Fruit fly (Drosophila melanogaster) whole organism: Measurements from ENCODE around the gene sip3.

ENCODE experiments used
- CG8478 ChIP-seq: fragments of >200 bp; optimal IDR thresholded peaks from 2 replicates; lab custom pipeline; 2018; ENCODE audit warnings: inconsistent platforms
- Dll ChIP-seq: fragments of >200 bp; optimal IDR thresholded peaks from 2 replicates; lab custom pipeline; 2017
- EcR ChIP-seq, 2 experiments: fragments of >200 bp; optimal IDR thresholded peaks; 2 replicates each; lab custom pipeline; 2017; ENCODE audit warnings: missing biosample characterization in 2 of 2, missing genetic modification characterization in 2 of 2, missing genetic modification reagents in 2 of 2
- pan ChIP-seq: fragments of >200 bp; optimal IDR thresholded peaks from 2 replicates; lab custom pipeline; 2017
- psq ChIP-seq: fragments of >200 bp; optimal IDR thresholded peaks from 2 replicates; lab custom pipeline; 2017
- usp ChIP-seq: fragments of >200 bp; optimal IDR thresholded peaks from 2 replicates; lab custom pipeline; 2017; ENCODE audit warnings: missing biosample characterization, missing genetic modification characterization, mixed read lengths

The sip3 gene

DNA sequence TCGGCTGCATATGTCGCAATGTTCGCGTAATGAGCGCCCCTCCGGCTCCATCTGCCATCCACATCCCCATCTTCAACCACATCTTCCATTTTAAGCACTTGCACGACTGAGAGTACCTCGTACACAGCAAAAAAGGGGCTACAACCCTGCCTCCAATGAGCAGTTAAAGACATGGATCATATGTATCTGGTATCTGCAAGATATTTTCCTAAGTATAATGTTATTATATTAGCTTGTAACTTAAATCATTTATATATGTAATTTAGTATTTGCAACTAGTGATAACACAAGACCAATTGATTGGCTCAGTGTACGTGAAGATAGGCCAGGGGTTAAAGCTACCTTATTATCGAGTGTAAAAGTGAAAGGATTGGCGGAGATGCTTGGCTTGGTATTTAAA lies 9.3 kb upstream of the sip3 start:
- TF ChIP-seq usp (no peak), pan (lab: Kevin White, UChicago) (no peak), EcR (GFP tag; optimal IDR thresholded peaks at IDR 0.05; lab: Kevin White, UChicago) (no peak), Dll (lab: Kevin White, UChicago) (no peak), psq (no peak), CG8478 (lab: Kevin White, UChicago) (no peak)

DNA sequence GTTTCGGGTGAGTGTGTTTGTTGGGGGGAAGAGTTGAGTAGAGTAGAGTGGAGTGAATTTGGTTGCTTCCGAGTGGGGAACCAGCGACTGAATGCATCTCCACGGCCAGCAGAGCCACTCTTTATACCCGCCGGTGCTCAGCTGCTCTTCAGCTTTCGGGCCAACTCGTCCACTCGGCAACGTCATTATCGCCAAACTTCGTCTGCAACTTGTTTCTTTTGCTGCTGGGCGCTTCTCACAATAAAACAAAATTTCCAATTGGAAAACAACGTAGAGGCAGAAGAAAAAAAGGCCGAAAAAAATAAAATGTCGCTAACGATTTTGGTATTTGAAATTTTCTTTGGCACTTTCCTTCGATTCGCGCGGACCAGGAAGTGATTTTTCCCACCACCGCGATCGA lies 7.3 kb upstream of the sip3 start, which contains the start of gene CG2150:
TSS of gene CG2150 (minus strand) at position 101 of the 400 bp plus-strand sequence.
- TF ChIP-seq pan (lab: Kevin White, UChicago): no peak
- no peak for TF ChIP-seq psq
- no peak for TF ChIP-seq CG8478 (lab: Kevin White, UChicago)
- TF ChIP-seq EcR (GFP tag; optimal IDR thresholded peaks at IDR 0.05; lab: Kevin White, UChicago): no peak
- TF ChIP-seq usp: no peak
- no peak for TF ChIP-seq Dll (lab: Kevin White, UChicago)

DNA sequence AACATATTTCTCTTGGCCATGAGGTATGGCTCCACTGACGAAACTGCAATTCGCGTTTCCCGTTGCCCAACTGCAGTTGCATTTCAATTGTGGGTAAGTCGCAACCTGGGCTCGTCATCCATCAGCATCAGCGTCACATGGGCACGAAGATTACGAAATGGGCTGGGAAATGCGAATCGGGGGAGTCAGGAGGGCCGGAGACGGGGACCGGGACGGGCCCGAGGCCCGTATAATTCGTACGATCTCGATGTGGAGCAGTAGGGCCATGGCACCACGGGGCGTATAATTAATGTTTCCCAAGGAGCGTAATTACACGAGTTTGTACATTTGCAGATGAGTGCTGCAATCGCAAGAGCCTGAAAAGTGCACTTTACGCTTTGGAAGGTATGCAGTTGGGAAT lies 6.9 kb upstream of the sip3 start:
- TF ChIP-seq psq (no peak), pan (lab: Kevin White, UChicago) (no peak), Dll (lab: Kevin White, UChicago) (no peak), EcR (GFP tag; optimal IDR thresholded peaks at IDR 0.05; lab: Kevin White, UChicago) (no peak), usp (no peak)

DNA sequence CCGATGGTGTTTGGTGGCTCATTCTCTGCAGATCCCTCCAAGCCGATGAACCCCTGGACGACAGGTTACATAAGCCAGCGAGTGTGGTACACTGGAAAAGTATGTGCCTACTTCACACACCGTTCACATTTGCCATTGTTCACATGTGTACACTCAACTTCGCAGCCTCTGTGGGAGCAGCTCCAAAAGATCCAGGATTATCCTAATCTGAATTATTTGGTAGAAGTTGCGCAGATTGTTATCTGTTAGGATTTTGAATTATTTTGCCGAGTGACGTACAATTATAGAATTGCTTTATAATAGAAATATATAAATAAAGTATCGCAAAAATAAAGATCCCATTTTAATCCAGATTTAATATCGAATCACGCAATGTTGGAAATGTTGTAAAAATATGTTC lies 4.5 kb upstream of the sip3 start:
- TF ChIP-seq psq (no peak), EcR (GFP tag; optimal IDR thresholded peaks at IDR 0.05; lab: Kevin White, UChicago) (no peak), CG8478 (lab: Kevin White, UChicago) (no peak), pan (lab: Kevin White, UChicago) (no peak), Dll (lab: Kevin White, UChicago) (no peak), usp (no peak)

DNA sequence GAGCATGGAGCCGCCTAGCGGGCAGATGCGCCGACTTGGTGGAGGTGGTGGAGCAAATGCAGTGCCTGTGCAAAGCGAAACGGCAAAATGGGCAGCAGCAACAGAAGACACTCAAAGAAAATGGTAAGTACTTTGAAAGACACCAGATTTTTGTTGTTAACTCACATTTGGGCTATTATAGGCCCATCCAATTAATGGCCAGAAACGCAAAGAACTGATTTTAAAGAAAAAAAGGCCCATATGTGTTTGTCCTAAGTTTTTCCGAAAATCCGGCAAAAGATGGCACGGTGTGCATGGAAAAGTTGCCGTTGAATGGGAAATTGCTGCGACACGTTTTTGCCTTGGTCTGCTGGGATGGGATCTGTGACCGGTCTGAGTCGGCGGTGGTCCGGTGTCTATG lies 3.8 kb upstream of the sip3 start:
- TF ChIP-seq pan (lab: Kevin White, UChicago) (no peak), Dll (lab: Kevin White, UChicago) (peak; percentile 10)

DNA sequence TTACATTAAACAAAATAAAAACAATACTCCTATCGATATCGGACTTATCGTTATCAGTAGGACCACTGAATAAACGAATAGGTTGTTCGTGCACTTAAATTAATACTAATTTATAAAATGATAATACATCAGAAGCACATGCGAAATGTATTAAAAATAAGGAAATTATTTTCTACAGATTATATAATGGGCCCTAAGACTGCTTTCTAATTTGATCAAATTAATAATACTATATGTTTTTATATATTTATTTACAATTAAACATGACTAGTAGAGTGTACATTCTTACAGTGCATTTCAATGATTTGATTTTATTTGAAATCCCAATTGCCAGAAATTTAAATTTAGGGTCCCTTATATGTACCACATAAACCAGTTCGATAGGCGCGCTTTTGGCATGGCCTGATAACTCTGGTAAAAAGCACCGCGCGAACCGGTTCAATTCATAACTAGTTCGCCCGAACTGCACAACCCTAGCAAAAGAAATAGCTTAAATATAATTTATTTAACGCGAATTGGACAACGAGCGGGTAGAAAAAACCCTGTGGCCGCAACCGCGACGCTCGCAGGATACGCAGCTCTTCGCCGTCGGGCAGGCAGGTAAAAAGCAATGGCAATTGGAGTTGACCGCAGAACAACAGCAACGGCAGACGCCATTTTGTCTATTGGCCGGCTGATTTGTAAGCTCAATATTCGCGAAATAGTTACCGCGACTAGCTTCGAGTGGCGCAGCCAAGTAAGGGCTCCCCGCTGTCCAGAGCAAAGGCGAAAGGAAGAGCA lies 4.8 kb downstream of the sip3 start, which contains the start of the genes CG2126 and faf:
TSS of gene CG2126 (minus strand) at position 70 of the 780 bp plus-strand sequence.
TSS of gene faf (plus strand) at position 438 of the 780 bp plus-strand sequence.
- no peak for TF ChIP-seq usp

DNA sequence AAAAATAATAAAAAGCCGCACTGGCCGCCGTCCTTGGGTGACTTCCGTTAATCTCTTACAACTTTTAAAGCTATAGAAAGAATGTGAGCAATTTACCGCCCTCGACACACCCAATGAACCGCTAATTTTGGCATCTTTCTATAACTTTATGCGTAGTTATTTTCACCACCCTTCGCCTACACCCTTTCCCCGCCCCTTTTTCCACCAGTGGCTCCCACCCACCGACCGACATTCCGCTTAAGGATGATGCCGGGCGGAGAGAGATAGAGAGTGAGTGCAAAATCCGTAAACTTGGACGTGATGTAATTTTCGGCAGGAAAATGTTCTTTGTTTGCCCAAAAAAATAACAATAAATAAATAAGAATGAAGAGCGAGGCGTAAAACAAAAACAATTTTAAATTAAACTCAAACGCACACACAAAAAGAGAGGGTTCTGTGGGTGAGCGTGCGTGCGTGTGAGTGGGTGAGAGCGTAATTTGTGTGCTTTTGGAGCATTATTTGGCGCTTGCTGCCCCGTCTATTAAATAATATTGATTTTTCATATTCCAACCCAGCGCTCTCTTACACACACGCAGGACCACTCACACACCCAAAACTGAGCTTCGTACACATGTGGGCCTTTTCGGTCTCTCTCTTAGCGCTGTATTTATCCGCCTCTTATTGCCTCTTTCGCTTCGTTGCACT lies 5.6 kb downstream of the sip3 start:
- TF ChIP-seq Dll (lab: Kevin White, UChicago) (peak; percentile 77), CG8478 (lab: Kevin White, UChicago) (no peak)

DNA sequence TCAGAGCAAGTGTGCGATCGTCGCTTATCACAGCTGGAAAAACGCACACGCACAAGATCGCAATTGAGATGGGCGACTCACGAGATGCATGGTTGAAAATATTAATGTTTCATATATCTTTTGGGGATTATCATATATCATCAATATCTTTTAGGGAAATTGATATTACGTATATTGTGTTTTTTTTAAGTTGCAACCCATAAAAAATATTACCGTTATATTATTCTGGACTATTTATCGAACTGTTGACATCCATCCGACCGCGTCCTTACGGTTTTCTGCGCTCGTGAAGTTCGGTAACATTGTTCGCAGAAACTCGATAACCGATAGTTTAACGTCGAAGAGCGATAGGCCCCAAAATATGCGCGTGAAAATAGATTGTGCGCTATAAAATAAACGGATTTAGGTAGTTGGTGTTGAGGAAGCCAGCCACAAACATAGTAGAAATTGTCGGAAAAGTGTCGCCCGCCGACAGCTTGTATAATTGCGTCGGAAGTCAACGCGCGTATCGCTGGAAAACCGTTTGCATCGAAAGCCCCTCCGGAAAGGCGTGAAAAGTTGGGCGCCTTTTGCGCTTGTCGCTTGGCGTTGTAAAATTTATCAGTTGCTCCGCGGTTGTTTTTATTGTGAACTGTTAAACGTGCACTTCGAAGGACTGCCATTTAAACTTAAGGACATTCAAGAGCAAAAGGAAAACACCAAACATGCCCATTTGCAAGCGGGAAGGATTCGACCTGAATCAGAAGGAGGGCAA lies 21.8 kb downstream of the sip3 start, which contains the start of the genes Mccc1 and Acf:
TSS of gene Mccc1 (minus strand) at position 244 of the 754 bp plus-strand sequence.
TSS of gene Acf (plus strand) at position 318 of the 754 bp plus-strand sequence.
- TF ChIP-seq CG8478 (lab: Kevin White, UChicago) (no peak), pan (lab: Kevin White, UChicago) (no peak), usp (no peak), psq (no peak), EcR (GFP tag; optimal IDR thresholded peaks at IDR 0.05; lab: Kevin White, UChicago) (no peak), Dll (lab: Kevin White, UChicago) (no peak)

DNA sequence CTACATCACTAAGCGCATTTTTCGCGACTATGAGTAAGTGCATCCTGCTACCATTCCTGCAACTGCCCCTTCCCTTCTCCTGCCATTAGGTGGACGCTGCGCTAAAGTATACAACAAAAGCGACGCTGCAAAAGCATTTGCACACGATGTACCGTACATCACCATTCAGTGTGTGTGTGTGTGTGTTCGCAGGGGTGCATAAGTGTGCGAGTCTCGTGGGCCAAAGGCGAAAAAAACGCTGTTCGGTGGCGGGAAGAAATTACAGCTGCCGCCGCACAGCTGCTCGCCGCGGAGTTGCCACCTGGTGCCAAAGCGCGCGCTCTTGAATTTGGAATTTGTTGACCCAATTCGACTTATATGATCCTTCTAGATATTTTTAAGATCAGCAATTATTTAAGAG lies 22.4 kb downstream of the sip3 start:
- no peak for TF ChIP-seq CG8478 (lab: Kevin White, UChicago)
- TF ChIP-seq Dll (lab: Kevin White, UChicago): no peak

DNA sequence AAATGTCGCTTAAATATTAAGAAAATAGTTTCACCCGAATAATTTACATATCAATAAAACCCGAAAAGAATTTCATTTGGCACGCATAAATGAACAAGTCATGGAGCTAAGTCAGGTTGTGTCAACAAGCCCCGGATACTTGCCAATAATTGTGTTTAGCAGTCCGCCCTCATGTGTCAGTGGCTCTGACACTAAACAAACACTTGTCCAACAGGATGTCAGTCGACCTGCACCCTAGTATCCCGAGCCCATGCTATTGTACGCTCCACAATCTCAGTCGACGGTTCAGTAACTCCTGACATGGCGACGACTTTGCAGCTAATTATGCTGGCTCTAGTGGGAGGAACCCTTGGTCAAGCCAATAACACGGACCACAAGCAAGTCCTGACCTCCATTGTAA lies 28.6 kb downstream of the sip3 start, which contains the start of gene Ir100a:
TSS of gene Ir100a (plus strand) at position 301 of the 400 bp plus-strand sequence.
- TF ChIP-seq psq (no peak), usp (no peak), Dll (lab: Kevin White, UChicago) (no peak), CG8478 (lab: Kevin White, UChicago) (no peak), EcR (GFP tag; optimal IDR thresholded peaks at IDR 0.05; lab: Kevin White, UChicago) (no peak), pan (lab: Kevin White, UChicago) (no peak)

DNA sequence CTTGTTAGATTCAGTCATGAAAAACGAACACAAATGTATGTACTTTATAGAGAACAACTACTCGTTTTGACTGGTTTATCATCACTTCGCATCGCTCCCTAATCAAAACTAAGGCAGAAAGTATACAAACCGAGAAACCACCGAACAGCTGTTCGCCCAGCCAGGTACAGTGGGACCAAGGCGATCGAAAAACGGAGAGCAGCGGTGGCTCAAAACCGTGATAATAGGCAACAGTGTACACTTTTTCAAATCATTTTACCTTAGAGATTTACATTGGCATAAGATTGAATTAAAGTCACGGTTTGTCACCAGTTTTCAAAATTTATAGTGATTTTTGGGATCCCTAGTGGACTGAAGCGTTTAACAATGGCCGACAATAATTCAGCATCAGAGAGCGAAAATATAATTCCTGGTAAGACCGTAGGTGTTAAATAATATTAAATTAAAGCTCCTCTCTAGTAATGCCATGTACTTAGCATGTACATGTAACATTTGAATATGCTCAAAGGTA lies 33.3 kb downstream of the sip3 start, which contains the start of the genes CG42233 and CG1971:
TSS of gene CG42233 (minus strand) at position 51 of the 511 bp plus-strand sequence.
TSS of gene CG1971 (plus strand) at position 241 of the 511 bp plus-strand sequence.
- TF ChIP-seq usp: no peak
- TF ChIP-seq EcR (GFP tag; optimal IDR thresholded peaks at IDR 0.05; lab: Kevin White, UChicago): no peak
- TF ChIP-seq psq: no peak

DNA sequence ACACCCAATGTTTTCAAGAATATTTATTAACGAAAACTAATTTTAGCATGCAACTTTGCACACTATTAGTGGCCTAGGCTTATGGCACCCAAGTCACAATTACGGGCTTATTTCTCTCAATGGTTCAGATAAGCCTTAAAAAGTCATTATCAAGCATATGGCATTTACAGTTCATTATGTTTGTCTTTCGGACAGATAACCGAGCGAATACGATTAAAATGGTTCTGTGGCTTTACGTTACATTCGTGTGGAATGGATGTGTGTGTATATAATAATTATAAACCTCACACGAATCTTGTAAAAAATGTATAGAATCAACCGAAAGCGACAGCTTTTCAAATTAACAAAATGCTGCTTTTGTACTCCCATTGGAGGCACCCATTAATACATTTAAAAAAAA lies 36.6 kb downstream of the sip3 start:
- TF ChIP-seq pan (lab: Kevin White, UChicago): no peak
- no peak for TF ChIP-seq CG8478 (lab: Kevin White, UChicago)
- no peak for TF ChIP-seq usp
- no peak for TF ChIP-seq EcR (GFP tag; optimal IDR thresholded peaks at IDR 0.05; lab: Kevin White, UChicago)
- no peak for TF ChIP-seq psq
- no peak for TF ChIP-seq Dll (lab: Kevin White, UChicago)
